Fruit fly (Drosophila melanogaster): ENCODE measurements around the gene CG5245.

The CG5245 gene

DNA sequence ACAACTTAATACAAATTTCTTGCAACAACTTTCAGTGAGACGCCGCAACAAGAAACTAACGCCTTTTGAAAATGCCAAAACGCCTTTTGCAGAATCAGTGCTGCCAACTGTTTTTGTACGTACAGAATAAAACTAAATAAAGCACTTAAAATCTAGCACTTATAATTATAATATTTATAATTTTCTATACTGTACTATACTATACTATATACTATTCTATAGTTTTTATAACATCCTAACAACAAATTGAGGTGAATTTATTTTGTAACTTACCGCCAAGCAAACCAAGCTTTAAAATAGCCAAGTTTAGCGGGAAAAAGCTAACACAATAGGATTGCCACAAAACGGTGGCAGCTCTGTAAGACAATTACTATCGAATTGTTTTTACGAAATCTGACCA, 4.4 kb downstream of the CG5245 start, which contains the start of the genes Aos1 and Srlp (continued):
- TF ChIP-seq H2.0 (GFP tag; IDR thresholded peaks at IDR 0.05) (no peak), CG10267 (tag; optimal IDR thresholded peaks at IDR 0.05) (peak; percentile 70), CG12769 (tag; optimal IDR thresholded peaks at IDR 0.05) (no peak), HLH54F (GFP tag; optimal IDR thresholded peaks at IDR 0.05) (no peak), CrebB (tag; optimal IDR thresholded peaks at IDR 0.05) (no peak), CG17829 (tag; optimal IDR thresholded peaks at IDR 0.05) (peak; percentile 66), gcm (GFP tag; optimal IDR thresholded peaks at IDR 0.05) (no peak), CG18262 (tag; optimal IDR thresholded peaks at IDR 0.05) (peak; percentile 66), CG12299 (tag; optimal IDR thresholded peaks at IDR 0.05) (peak; percentile 20), BEAF-32 (GFP tag; optimal IDR thresholded peaks at IDR 0.05) (peak; percentile 61), gfzf (GFP tag; optimal IDR thresholded peaks at IDR 0.05) (peak; percentile 74), MTF-1 (GFP tag; optimal IDR thresholded peaks at IDR 0.05; ENCODE audit: borderline replicate concordance) (no peak), CG6683 (GFP tag; optimal IDR thresholded peaks at IDR 0.05) (peak; percentile 3), CG12104 (GFP tag; optimal IDR thresholded peaks at IDR 0.05) (peak; percentile 30), hb (GFP tag; IDR thresholded peaks at IDR 0.05; ENCODE audit: partially characterized antibody) (no peak), YL-1 (GFP tag; optimal IDR thresholded peaks at IDR 0.05) (peak; percentile 63), CG7839 (tag; optimal IDR thresholded peaks at IDR 0.05) (no peak), eyg (GFP tag; optimal IDR thresholded peaks at IDR 0.05) (no peak), Dek (tag; optimal IDR thresholded peaks at IDR 0.05) (peak; percentile 63), CG3281 (GFP tag; optimal IDR thresholded peaks at IDR 0.05) (peak; percentile 50), ewg (GFP tag; optimal IDR thresholded peaks at IDR 0.05) (peak; percentile 1), Oli (tag; optimal IDR thresholded peaks at IDR 0.05) (no peak), CG13424 (tag; optimal IDR thresholded peaks at IDR 0.05) (peak; percentile 73), E2f2 (GFP tag; IDR thresholded peaks at IDR 0.05) (peak; percentile 69), schlank (tag; optimal IDR thresholded peaks at IDR 0.05) (no peak), aop (GFP tag; IDR thresholded peaks at IDR 0.05) (no peak), Nf-YC (tag; optimal IDR thresholded peaks at IDR 0.05) (peak; percentile 69), CG17359 (tag; optimal IDR thresholded peaks at IDR 0.05) (peak; percentile 35), vnd (GFP tag; IDR thresholded peaks at IDR 0.05; ENCODE audit: partially characterized antibody) (no peak), inv (GFP tag; IDR thresholded peaks at IDR 0.05; ENCODE audit: partially characterized antibody) (no peak), CG11456 (GFP tag; IDR thresholded peaks at IDR 0.05) (no peak), CG11247 (GFP tag; IDR thresholded peaks at IDR 0.05) (no peak), nmo (GFP tag; optimal IDR thresholded peaks at IDR 0.05) (peak; percentile 77), CG9727 (GFP tag; optimal IDR thresholded peaks at IDR 0.05) (peak; percentile 24), CG17385 (GFP tag; optimal IDR thresholded peaks at IDR 0.05) (peak; percentile 51), CG1233 (GFP tag; optimal IDR thresholded peaks at IDR 0.05) (peak; percentile 45), luna (GFP tag; optimal IDR thresholded peaks at IDR 0.05) (no peak), CG12155 (GFP tag; optimal IDR thresholded peaks at IDR 0.05) (peak; percentile 43), CG18599 (GFP tag; optimal IDR thresholded peaks at IDR 0.05) (no peak), sc (optimal IDR thresholded peaks at IDR 0.05) (no peak), sc (GFP tag; optimal IDR thresholded peaks at IDR 0.05) (peak; percentile 1), CkIIα-i1 (GFP tag; IDR thresholded peaks at IDR 0.05) (no peak), Spps (tag; optimal IDR thresholded peaks at IDR 0.05) (no peak), CG6689 (GFP tag; IDR thresholded peaks at IDR 0.05) (no peak), CG12219 (GFP tag; optimal IDR thresholded peaks at IDR 0.05) (no peak), CG4854 (GFP tag; optimal IDR thresholded peaks at IDR 0.05) (no peak), ken (GFP tag; IDR thresholded peaks at IDR 0.05) (no peak), HmgD (GFP tag; optimal IDR thresholded peaks at IDR 0.05) (no peak), Myb (GFP tag; optimal IDR thresholded peaks at IDR 0.05) (no peak), Ssrp (tag; optimal IDR thresholded peaks at IDR 0.05) (peak; percentile 48), CG3163 (GFP tag; optimal IDR thresholded peaks at IDR 0.05) (no peak)

Measured in whole organism, embryonic.